Fruit fly (Drosophila melanogaster): ENCODE measurements around the gene Cox17.

DNA sequence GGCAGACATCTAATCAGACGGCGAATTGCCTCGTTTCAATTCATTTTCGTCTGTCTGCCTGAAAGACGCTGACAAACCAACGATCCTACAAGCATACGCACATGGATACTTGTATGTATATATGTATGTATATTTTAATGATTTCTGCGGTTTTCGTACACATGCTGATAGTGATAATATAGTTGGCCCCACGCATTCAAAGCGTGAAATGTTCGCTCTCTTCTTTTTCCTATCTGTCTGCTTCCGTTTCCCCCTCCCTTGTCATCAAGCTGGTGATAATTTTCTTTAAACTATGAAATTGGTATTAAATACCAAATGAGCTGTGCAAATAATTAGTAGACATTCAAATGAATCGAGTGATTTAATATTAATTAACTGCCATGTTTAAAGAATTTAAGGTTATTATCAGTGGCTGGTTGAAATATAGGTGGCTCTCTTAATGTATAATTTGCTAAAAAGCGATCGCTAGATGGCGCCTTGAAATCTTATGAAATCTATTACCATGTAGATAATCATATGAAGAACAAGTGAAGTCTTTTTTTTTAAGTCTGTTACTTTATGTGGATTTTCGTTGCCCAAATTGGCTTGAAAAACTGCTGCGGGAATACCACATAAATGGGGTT is 3.6 kb downstream of the Cox17 start, which contains the start of gene CG33177:
- TF ChIP-seq esg (GFP tag; conservative IDR thresholded peaks at IDR 0.05) (no peak), ewg (GFP tag; optimal IDR thresholded peaks at IDR 0.05) (no peak), Vsx1 (GFP tag; optimal IDR thresholded peaks at IDR 0.05) (no peak), klu (GFP tag; IDR thresholded peaks at IDR 0.05) (no peak), psq (GFP tag; optimal IDR thresholded peaks at IDR 0.05) (no peak), CG17361 (GFP tag; IDR thresholded peaks at IDR 0.05) (no peak)

Measured in whole organism, embryonic.